Worm (Caenorhabditis elegans): Measurements from ENCODE around the gene haf-3.

ce11 chrV:15779128-15779729 is 13.3 kb upstream of the haf-3 start, which contains the start of the genes nhr-285 and irld-52:
- TF ChIP-seq ets-7 (tag; optimal IDR thresholded peaks at IDR 0.05) (no peak), flt-1 (GFP tag; IDR thresholded peaks at IDR 0.05) (no peak), ama-1 (optimal IDR thresholded peaks at IDR 0.05) (no peak), F13C5.2 (tag; optimal IDR thresholded peaks at IDR 0.05) (no peak), ceh-13 (GFP tag; optimal IDR thresholded peaks at IDR 0.05) (no peak), tbx-11 (GFP tag; IDR thresholded peaks at IDR 0.05) (no peak), hmbx-1 (tag; optimal IDR thresholded peaks at IDR 0.05) (no peak), aly-1 (tag; optimal IDR thresholded peaks at IDR 0.05) (no peak), B0310.2 (tag; optimal IDR thresholded peaks at IDR 0.05) (no peak), scrt-1 (GFP tag; IDR thresholded peaks at IDR 0.05) (no peak)
